Worm (Caenorhabditis elegans): ENCODE measurements around the gene F36D3.16.

Gene F36D3.16

DNA sequence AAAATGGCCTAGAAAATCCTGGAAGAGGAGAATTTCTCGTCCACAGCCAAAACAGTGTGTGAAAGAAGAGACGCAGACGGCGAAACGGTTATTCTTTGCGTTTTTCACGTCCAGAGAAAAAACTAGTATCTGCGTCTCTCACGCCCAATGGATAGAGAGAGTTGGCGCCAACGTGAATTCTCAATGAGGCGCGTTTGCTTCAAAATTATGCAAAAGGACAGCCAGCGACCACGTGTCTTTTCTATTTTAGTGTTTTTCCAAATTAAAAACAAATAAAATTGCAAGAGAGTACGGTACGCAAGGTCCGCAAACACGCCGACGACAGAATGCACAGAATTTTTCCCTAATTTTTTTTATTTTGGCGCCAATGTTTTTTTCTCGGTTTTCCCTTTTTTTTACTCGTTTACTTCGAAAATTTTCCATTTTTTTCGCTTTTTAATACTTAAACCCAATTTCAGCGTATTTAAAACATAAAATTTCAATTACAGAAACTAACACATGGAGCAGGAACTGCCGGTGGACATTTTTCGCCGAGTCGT is 10.1 kb downstream of the F36D3.16 start, which contains the start of gene Y32B12B.2 (continued):
- no peak for TF ChIP-seq hpl-2 (GFP tag; optimal IDR thresholded peaks at IDR 0.05)
- no peak for TF ChIP-seq zag-1 (tag; optimal IDR thresholded peaks at IDR 0.05)
- no peak for TF ChIP-seq egl-27 (tag; optimal IDR thresholded peaks at IDR 0.05)
- TF ChIP-seq lin-14 (GFP tag; optimal IDR thresholded peaks at IDR 0.05), result no peak
- peak; percentile 3 for TF ChIP-seq lin-13 (GFP tag; optimal IDR thresholded peaks at IDR 0.05)
- TF ChIP-seq C16A3.4 (tag; optimal IDR thresholded peaks at IDR 0.05), result peak; percentile 46
- TF ChIP-seq lin-15B (tag; optimal IDR thresholded peaks at IDR 0.05), result peak; percentile 44
- TF ChIP-seq ces-1 (GFP tag; optimal IDR thresholded peaks at IDR 0.05), result no peak

DNA sequence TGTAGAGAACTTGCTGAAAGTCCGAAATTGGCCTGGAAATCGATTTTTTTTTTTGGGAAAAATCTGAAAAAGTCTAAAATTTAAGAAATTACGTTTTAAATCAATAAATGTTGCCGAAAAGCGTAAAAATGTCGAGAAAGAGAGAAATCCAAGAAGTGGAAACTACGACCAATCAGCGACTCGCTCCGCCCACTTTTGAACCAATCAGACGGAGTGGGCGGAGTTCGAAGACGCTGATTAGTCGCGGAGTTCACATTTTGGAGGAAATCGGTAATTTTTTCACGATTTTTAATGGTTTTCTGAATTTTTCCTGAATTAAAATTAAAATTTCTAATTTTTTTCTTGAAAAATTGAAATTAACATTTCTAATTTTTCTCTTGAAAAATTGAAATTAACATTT is 11.8 kb downstream of the F36D3.16 start:
- TF ChIP-seq ceh-88 (GFP tag; IDR thresholded peaks at IDR 0.05), result no peak
- no peak for TF ChIP-seq aha-1 (tag; optimal IDR thresholded peaks at IDR 0.05)
- no peak for TF ChIP-seq nhr-237 (tag; optimal IDR thresholded peaks at IDR 0.05)
- no peak for TF ChIP-seq C04F5.9 (tag; optimal IDR thresholded peaks at IDR 0.05)
- TF ChIP-seq pag-3 (tag; optimal IDR thresholded peaks at IDR 0.05; ENCODE audit: borderline replicate concordance, insufficient read depth), result no peak
- TF ChIP-seq zip-4 (GFP tag; optimal IDR thresholded peaks at IDR 0.05), result no peak
- no peak for TF ChIP-seq C34B4.2 (tag; optimal IDR thresholded peaks at IDR 0.05)

DNA sequence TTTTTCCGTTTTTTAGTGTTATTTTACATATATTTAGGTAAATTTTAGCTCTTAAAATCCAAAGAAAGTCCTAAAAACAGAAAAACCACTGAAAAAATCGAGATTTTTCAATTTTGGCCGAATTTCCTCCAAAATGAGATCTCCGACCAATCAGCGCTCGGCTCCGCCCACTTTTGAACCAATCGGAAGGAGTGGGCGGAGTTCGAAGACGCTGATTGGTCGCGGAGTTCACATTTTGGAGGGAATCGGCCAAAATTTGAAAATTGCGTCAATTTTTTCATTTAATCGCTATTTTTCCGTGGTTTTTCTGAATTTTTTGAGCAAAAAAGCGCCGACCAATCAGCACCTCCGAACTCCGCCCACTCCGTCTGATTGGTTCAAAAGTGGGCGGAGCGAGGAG is 12.8 kb downstream of the F36D3.16 start:
- TF ChIP-seq nhr-237 (tag; optimal IDR thresholded peaks at IDR 0.05), result no peak

DNA sequence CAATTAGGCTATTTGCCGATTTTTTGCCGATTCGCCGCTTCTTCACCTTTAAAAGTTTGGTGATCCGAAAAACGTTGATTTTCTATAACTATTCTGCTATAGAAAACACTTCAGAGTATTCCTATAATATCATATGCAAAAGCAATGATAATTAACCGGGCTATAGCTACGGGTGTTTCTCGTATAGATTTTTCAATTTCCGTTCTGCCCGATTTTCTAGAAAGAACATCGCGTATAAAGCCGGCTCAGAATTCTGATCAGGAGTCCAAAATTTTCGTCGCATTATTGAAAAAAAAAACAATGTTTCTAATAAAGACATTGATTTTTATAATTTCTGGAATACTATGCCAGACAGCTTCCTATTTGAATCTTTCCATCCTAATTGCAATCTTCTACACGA is 22.8 kb downstream of the F36D3.16 start, which contains the start of gene srbc-65:
srbc-65 (plus strand) TSS at position 301 of the 400 bp plus-strand sequence.
- TF ChIP-seq aha-1 (tag; optimal IDR thresholded peaks at IDR 0.05) (no peak), ces-1 (GFP tag; optimal IDR thresholded peaks at IDR 0.05) (no peak), nhr-85 (tag) (no peak), nhr-20 (tag; optimal IDR thresholded peaks at IDR 0.05) (no peak), nhr-47 (tag; optimal IDR thresholded peaks at IDR 0.05) (no peak), lsy-2 (tag; optimal IDR thresholded peaks at IDR 0.05) (no peak), efl-3 (GFP tag; optimal IDR thresholded peaks at IDR 0.05) (no peak), nhr-90 (tag; optimal IDR thresholded peaks at IDR 0.05; ENCODE audit: poor library complexity) (no peak), unc-98 (GFP tag; IDR thresholded peaks at IDR 0.05) (no peak), lin-39 (tag; optimal IDR thresholded peaks at IDR 0.05) (no peak), vab-15 (tag; optimal IDR thresholded peaks at IDR 0.05) (no peak), nhr-11 (tag; optimal IDR thresholded peaks at IDR 0.05) (no peak), ceh-90 (tag; optimal IDR thresholded peaks at IDR 0.05) (no peak), snpc-4 (tag; optimal IDR thresholded peaks at IDR 0.05) (no peak), nhr-84 (tag; optimal IDR thresholded peaks at IDR 0.05) (no peak), fos-1 (tag; optimal IDR thresholded peaks at IDR 0.05) (no peak), zag-1 (tag; optimal IDR thresholded peaks at IDR 0.05) (no peak), dpl-1 (GFP tag; optimal IDR thresholded peaks at IDR 0.05) (no peak)

DNA sequence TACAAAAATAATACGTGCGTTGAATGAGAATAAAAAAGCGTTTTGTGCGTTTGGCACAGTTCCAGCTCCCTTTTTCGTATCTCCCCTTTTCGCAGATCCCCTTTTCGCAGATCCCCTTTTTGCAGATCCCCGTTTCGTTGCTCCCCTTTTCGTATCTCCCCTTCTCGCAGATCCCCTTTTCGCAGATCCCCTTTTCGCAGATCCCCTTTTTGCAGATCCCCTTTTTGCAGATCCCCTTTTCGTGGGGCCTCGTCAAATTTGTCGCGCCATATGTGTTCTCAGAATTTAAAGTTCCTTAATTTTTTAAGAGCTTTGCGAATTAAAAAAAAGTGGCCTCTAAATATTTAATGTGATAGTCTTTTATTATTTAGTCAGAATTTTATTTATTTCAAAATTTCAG is 25.0 kb downstream of the F36D3.16 start, which contains the start of gene Y32B12B.4:
Y32B12B.4 (plus strand) TSS at position 399 of the 400 bp plus-strand sequence.
- TF ChIP-seq mab-9 (GFP tag; IDR thresholded peaks at IDR 0.05) (peak; percentile 24; the same call in 1 of the 2 replicates), tbx-2 (tag; optimal IDR thresholded peaks at IDR 0.05) (peak; percentile 3), blmp-1 (tag; optimal IDR thresholded peaks at IDR 0.05) (no peak), grh-1 (GFP tag; IDR thresholded peaks at IDR 0.05) (no peak), fkh-8 (tag; optimal IDR thresholded peaks at IDR 0.05) (no peak), unc-98 (GFP tag; IDR thresholded peaks at IDR 0.05) (peak; percentile 72), rnt-1 (tag; optimal IDR thresholded peaks at IDR 0.05) (peak; percentile 49), ztf-11 (tag; optimal IDR thresholded peaks at IDR 0.05) (peak in 1 of 2 experiments; percentile 26)

Measured in whole organism, L1 larva.